Fruit fly (Drosophila melanogaster): Measurements from ENCODE around the gene CG18788.

dm6 chr2L:12055837-12056388 lies 21.9 kb downstream of the CG18788 start, which contains the start of the genes JhI-21, RpL7-like and CG34164:
- TF ChIP-seq Mio (GFP tag; optimal IDR thresholded peaks at IDR 0.05) = no peak
- no peak for TF ChIP-seq psq (GFP tag; optimal IDR thresholded peaks at IDR 0.05)
- peak; percentile 72 for TF ChIP-seq Vsx2 (GFP tag; optimal IDR thresholded peaks at IDR 0.05; ENCODE audit: partially characterized antibody)
- peak; percentile 12 for TF ChIP-seq Myc (optimal IDR thresholded peaks at IDR 0.05)

Data from whole organism, wandering third instar larva.